Fruit fly (Drosophila melanogaster): Measurements from ENCODE around the gene gpp.

- TF ChIP-seq CG8478 (optimal IDR thresholded peaks at IDR 0.05) (no peak), CTCF (optimal IDR thresholded peaks at IDR 0.05) (no peak)
Observed at dm6 chr3R:6477877-6478361, 71.3 kb downstream of the gpp start, which contains the start of gene CG15186.
